Fruit fly (Drosophila melanogaster) whole organism, embryonic: ENCODE measurements around the gene Bicra.

Source experiments
- BEAF-32 ChIP-seq: fragments of 200-800 bp; sonication (Bioruptor generic); optimal IDR thresholded peaks from 3 replicates; lab custom pipeline; 2017; ENCODE audit warnings: missing biosample characterization, missing genetic modification characterization, mild to moderate bottlenecking, moderate library complexity, missing genetic modification reagents
- CG10209 ChIP-seq: fragments of 200-800 bp; sonication (Bioruptor generic); optimal IDR thresholded peaks from 3 replicates; lab custom pipeline; 2017; ENCODE audit warnings: missing biosample characterization, mild to moderate bottlenecking, missing genetic modification characterization, missing genetic modification reagents
- CG10274 ChIP-seq: fragments of 200-800 bp; sonication (Bioruptor generic); optimal IDR thresholded peaks from 3 replicates; lab custom pipeline; 2017; ENCODE audit warnings: missing biosample characterization, mild to moderate bottlenecking, missing genetic modification characterization
- CG11695 ChIP-seq: fragments of 200-800 bp; sonication (Bioruptor generic); IDR thresholded peaks from 3 replicates; pipeline ENCODE4 v1.3.6; 2022; ENCODE audit warnings: missing biosample characterization, missing genetic modification characterization
- CG12155 ChIP-seq: fragments of 200-800 bp; sonication (Bioruptor generic); optimal IDR thresholded peaks from 3 replicates; lab custom pipeline; 2016; ENCODE audit warnings: missing biosample characterization, missing genetic modification characterization
- CG12219 ChIP-seq: fragments of 200-800 bp; sonication (Bioruptor generic); optimal IDR thresholded peaks from 3 replicates; lab custom pipeline; 2018; ENCODE audit warnings: missing biosample characterization, mild to moderate bottlenecking, missing genetic modification characterization
- CG12942 ChIP-seq: fragments of 200-800 bp; sonication (Bioruptor generic); optimal IDR thresholded peaks from 3 replicates; lab custom pipeline; 2016; ENCODE audit warnings: missing biosample characterization, missing genetic modification characterization
- CG17186 ChIP-seq: fragments of 200-800 bp; sonication (Bioruptor generic); optimal IDR thresholded peaks from 3 replicates; lab custom pipeline; 2017; ENCODE audit warnings: missing biosample characterization, missing genetic modification reagents, missing genetic modification characterization
- CG17385 ChIP-seq: fragments of 200-800 bp; sonication (Bioruptor generic); optimal IDR thresholded peaks from 3 replicates; lab custom pipeline; 2018; ENCODE audit warnings: missing biosample characterization, mild to moderate bottlenecking, missing genetic modification characterization
- CG18619 ChIP-seq: fragments of 200-800 bp; sonication (Bioruptor generic); optimal IDR thresholded peaks from 3 replicates; lab custom pipeline; 2017; ENCODE audit warnings: missing biosample characterization, mild to moderate bottlenecking, missing genetic modification characterization
- CG2120 ChIP-seq: fragments of 200-800 bp; sonication (Bioruptor generic); optimal IDR thresholded peaks from 3 replicates; lab custom pipeline; 2016; ENCODE audit warnings: missing biosample characterization, missing genetic modification characterization
- CG2712 ChIP-seq: fragments of 200-800 bp; optimal IDR thresholded peaks from 3 replicates; lab custom pipeline; 2019; ENCODE audit warnings: missing biosample characterization, mild to moderate bottlenecking, missing genetic modification characterization, moderate library complexity
- CG3163 ChIP-seq: fragments of 200-800 bp; sonication (Bioruptor generic); optimal IDR thresholded peaks from 3 replicates; lab custom pipeline; 2016; ENCODE audit warnings: missing biosample characterization, missing genetic modification characterization
- CG34224 ChIP-seq: fragments of 200-800 bp; sonication (Bioruptor generic); IDR thresholded peaks from 3 replicates; pipeline ENCODE4 v1.3.6; 2022; ENCODE audit warnings: missing biosample characterization, missing genetic modification characterization; ENCODE audit not compliant: partially characterized antibody
- CG3726 ChIP-seq: fragments of 200-800 bp; sonication (Bioruptor generic); IDR thresholded peaks from 3 replicates; pipeline ENCODE4, ENCODE4 v1.3.6; 2022; ENCODE audit warnings: missing biosample characterization, missing genetic modification characterization
- CG6654 ChIP-seq: fragments of 200-800 bp; sonication (Bioruptor generic); optimal IDR thresholded peaks from 2 replicates; lab custom pipeline; 2017; ENCODE audit warnings: missing biosample characterization, mild to moderate bottlenecking, missing genetic modification characterization
- CG8944 ChIP-seq: fragments of 200-800 bp; sonication (Bioruptor generic); optimal IDR thresholded peaks from 3 replicates; lab custom pipeline; 2016; ENCODE audit warnings: missing biosample characterization, missing genetic modification characterization
- CG9215 ChIP-seq: fragments of 200-800 bp; sonication (Bioruptor generic); IDR thresholded peaks from 2 replicates; pipeline ENCODE4 v1.3.6; 2022; ENCODE audit warnings: missing biosample characterization, missing genetic modification characterization
- CG9437 ChIP-seq: fragments of 200-800 bp; sonication (Bioruptor generic); optimal IDR thresholded peaks from 2 replicates; lab custom pipeline; 2018; ENCODE audit warnings: missing biosample characterization, mild to moderate bottlenecking, missing genetic modification characterization
- CG9817 ChIP-seq: fragments of 200-800 bp; sonication (Bioruptor generic); optimal IDR thresholded peaks from 2 replicates; lab custom pipeline; 2018; ENCODE audit warnings: missing biosample characterization, mild to moderate bottlenecking, missing genetic modification characterization, moderate library complexity
- D ChIP-seq, 2 experiments: fragments of 200-800 bp in 1 of 2; fragments of >200 bp in 1 of 2; sonication (Bioruptor generic) in 1 of 2; optimal IDR thresholded peaks; 2 replicates in 1 of 2; 3 replicates in 1 of 2; lab custom pipeline; 2017; ENCODE audit warnings: mild to moderate bottlenecking in 1 of 2, missing biosample characterization in 1 of 2, missing genetic modification characterization in 1 of 2, missing genetic modification reagents in 1 of 2
- Dfd ChIP-seq, 2 experiments: fragments of >200 bp; optimal IDR thresholded peaks; 2 replicates each; lab custom pipeline; 2017; ENCODE audit warnings: missing biosample characterization in 2 of 2, missing genetic modification characterization in 2 of 2
- Dll ChIP-seq: fragments of 200-800 bp; sonication (Bioruptor generic); IDR thresholded peaks from 4 replicates; pipeline ENCODE4 v1.3.6; 2022; ENCODE audit warnings: missing biosample characterization, missing genetic modification characterization; ENCODE audit not compliant: partially characterized antibody
- Dref ChIP-seq: fragments of 200-800 bp; sonication (Bioruptor generic); IDR thresholded peaks from 2 replicates; pipeline ENCODE4 v1.3.6; 2022; ENCODE audit warnings: missing biosample characterization, missing genetic modification characterization
- E2f2 ChIP-seq: fragments of 200-800 bp; sonication (Bioruptor generic); IDR thresholded peaks from 2 replicates; pipeline ENCODE4 v1.3.6; 2022; ENCODE audit warnings: missing biosample characterization, missing genetic modification characterization
- HHEX ChIP-seq: fragments of 200-800 bp; sonication (Bioruptor generic); optimal IDR thresholded peaks from 3 replicates; lab custom pipeline; 2017; ENCODE audit warnings: missing biosample characterization, mild to moderate bottlenecking, missing genetic modification characterization, missing genetic modification reagents
- HLH54F ChIP-seq: fragments of 200-800 bp; sonication (Bioruptor generic); optimal IDR thresholded peaks from 3 replicates; lab custom pipeline; 2016; ENCODE audit warnings: missing biosample characterization, missing genetic modification characterization
- Max ChIP-seq: fragments of 200-800 bp; sonication (Bioruptor generic); optimal IDR thresholded peaks from 2 replicates; lab custom pipeline; 2016; ENCODE audit warnings: missing biosample characterization, mild to moderate bottlenecking, missing genetic modification characterization
- Ravus ChIP-seq: fragments of 200-800 bp; sonication (Bioruptor generic); IDR thresholded peaks from 2 replicates; pipeline ENCODE4 v1.3.6; 2022; ENCODE audit warnings: missing biosample characterization, missing genetic modification characterization
- Ssrp ChIP-seq: fragments of 200-800 bp; sonication (Bioruptor generic); optimal IDR thresholded peaks from 2 replicates; lab custom pipeline; 2018; ENCODE audit warnings: missing biosample characterization, mild to moderate bottlenecking, missing genetic modification characterization, moderate library complexity
- bbx ChIP-seq: fragments of 200-800 bp; sonication (Bioruptor generic); IDR thresholded peaks from 2 replicates; pipeline ENCODE4 v1.3.6; 2022; ENCODE audit warnings: missing biosample characterization, missing genetic modification characterization; ENCODE audit not compliant: partially characterized antibody
- dysf ChIP-seq: fragments of 200-800 bp; sonication (Bioruptor generic); IDR thresholded peaks from 3 replicates; pipeline ENCODE4 v1.3.6; 2022; ENCODE audit warnings: missing biosample characterization, missing genetic modification characterization
- grau ChIP-seq: fragments of 200-800 bp; optimal IDR thresholded peaks from 3 replicates; lab custom pipeline; 2019; ENCODE audit warnings: missing biosample characterization, mild to moderate bottlenecking, missing genetic modification characterization, moderate library complexity
- ken ChIP-seq: fragments of 200-800 bp; sonication (Bioruptor generic); IDR thresholded peaks from 3 replicates; pipeline ENCODE4 v1.3.6; 2022; ENCODE audit warnings: missing biosample characterization, missing genetic modification characterization
- org-1 ChIP-seq: fragments of 200-800 bp; sonication (Bioruptor generic); optimal IDR thresholded peaks from 2 replicates; lab custom pipeline; 2017; ENCODE audit warnings: missing biosample characterization, missing genetic modification characterization
- prd ChIP-seq, 3 experiments: fragments of >200 bp in 2 of 3; fragments of 200-800 bp in 1 of 3; sonication (Bioruptor generic) in 1 of 3; optimal IDR thresholded peaks in 2 of 3; IDR thresholded peaks in 1 of 3; 2 replicates in 2 of 3; 3 replicates in 1 of 3; pipeline versions ENCODE4 v1.3.6 to Lab custom; 2017 to 2022; ENCODE audit warnings: missing biosample characterization in 1 of 3, missing genetic modification characterization in 1 of 3
- pzg ChIP-seq: fragments of 200-800 bp; sonication (Bioruptor generic); optimal IDR thresholded peaks from 3 replicates; lab custom pipeline; 2018; ENCODE audit warnings: missing biosample characterization, mild to moderate bottlenecking, missing genetic modification characterization, moderate library complexity
- salm ChIP-seq: fragments of 200-800 bp; sonication (Bioruptor generic); optimal IDR thresholded peaks from 2 replicates; lab custom pipeline; 2018; ENCODE audit warnings: missing biosample characterization, mild to moderate bottlenecking, missing genetic modification characterization
- slbo ChIP-seq: fragments of 200-800 bp; sonication (Bioruptor generic); IDR thresholded peaks from 2 replicates; pipeline ENCODE4 v1.3.6; 2022; ENCODE audit warnings: missing biosample characterization, missing genetic modification characterization
- slou ChIP-seq: fragments of 200-800 bp; sonication (Bioruptor generic); optimal IDR thresholded peaks from 3 replicates; lab custom pipeline; 2016; ENCODE audit warnings: missing biosample characterization, missing genetic modification characterization
- stc ChIP-seq: fragments of 200-800 bp; sonication (Bioruptor generic); IDR thresholded peaks from 2 replicates; pipeline ENCODE4 v1.3.6; 2022; ENCODE audit warnings: missing biosample characterization, missing genetic modification characterization
- stwl ChIP-seq: fragments of 200-800 bp; sonication (Bioruptor generic); optimal IDR thresholded peaks from 3 replicates; lab custom pipeline; 2018; ENCODE audit warnings: missing biosample characterization, mild to moderate bottlenecking, missing genetic modification characterization, moderate library complexity
- tap ChIP-seq: fragments of 200-800 bp; optimal IDR thresholded peaks from 3 replicates; lab custom pipeline; 2019; ENCODE audit warnings: missing biosample characterization, mild to moderate bottlenecking, missing genetic modification characterization, moderate library complexity
- ttk ChIP-seq: fragments of 200-800 bp; sonication (Bioruptor generic); IDR thresholded peaks from 2 replicates; pipeline ENCODE4 v2.1.2; 2022; ENCODE audit warnings: missing biosample characterization, missing genetic modification characterization
- vvl ChIP-seq: fragments of 200-800 bp; sonication (Bioruptor generic); IDR thresholded peaks from 2 replicates; pipeline ENCODE4 v1.3.6; 2022; ENCODE audit warnings: missing biosample characterization, missing genetic modification characterization
- zen2 ChIP-seq: fragments of 200-800 bp; sonication (Bioruptor generic); IDR thresholded peaks from 3 replicates; pipeline ENCODE4 v1.3.6; 2022; ENCODE audit warnings: missing biosample characterization, missing genetic modification characterization; ENCODE audit not compliant: partially characterized antibody

Gene Bicra

dm6 chr3R:29040526-29041195 lies 22.2 kb upstream of the Bicra start (continued):
- TF ChIP-seq ken (GFP tag; lab: Robert Waterston, UW): 0 out of 3 replicates have a peak, but pooled peaks have one; percentile 4
- TF ChIP-seq CG10209 (GFP tag; lab: Kevin White, UChicago): peak; percentile 69
- TF ChIP-seq CG2120 (GFP tag; lab: Kevin White, UChicago): peak; percentile 52
- peak; percentile 28 for TF ChIP-seq salm (tag; lab: Kevin White, UChicago)
- peak; percentile 75 for TF ChIP-seq CG17385 (GFP tag; lab: Kevin White, UChicago)
- TF ChIP-seq ttk (GFP tag; lab: Robert Waterston, UW): peak; percentile 47; the same call in 1 of the 2 replicates
- peak; percentile 64 for TF ChIP-seq HHEX (GFP tag; lab: Kevin White, UChicago)
- no peak for TF ChIP-seq prd (optimal IDR thresholded peaks at IDR 0.05; lab: Kevin White, UChicago)
- peak; percentile 42; the same call in 1 of the 3 replicates for TF ChIP-seq prd (GFP tag; IDR thresholded peaks at IDR 0.05; lab: Robert Waterston, UW)
- TF ChIP-seq D (optimal IDR thresholded peaks at IDR 0.05; lab: Kevin White, UChicago): no peak
- peak; percentile 45 for TF ChIP-seq D (GFP tag; optimal IDR thresholded peaks at IDR 0.05; lab: Kevin White, UChicago)
- TF ChIP-seq CG3163: no peak
- TF ChIP-seq stc (GFP tag; lab: Robert Waterston, UW): peak; percentile 57
- peak; percentile 76 for TF ChIP-seq CG2712 (tag; lab: Kevin White, UChicago)
- TF ChIP-seq E2f2: peak; percentile 26; the same call in 1 of the 2 replicates
- no peak for TF ChIP-seq CG8944 (GFP tag; lab: Kevin White, UChicago)
- peak; percentile 31 for TF ChIP-seq slou (GFP tag; lab: Kevin White, UChicago)
- TF ChIP-seq slbo (GFP tag; lab: Robert Waterston, UW): peak; percentile 46
- peak; percentile 82 for TF ChIP-seq grau (tag; lab: Kevin White, UChicago)
- peak; percentile 46 for TF ChIP-seq CG12219
- peak; percentile 39 for TF ChIP-seq CG12155
- peak; percentile 15 for TF ChIP-seq CG10274
- TF ChIP-seq zen2: no peak
- TF ChIP-seq Max: peak; percentile 22
- peak; percentile 59 for TF ChIP-seq CG18619 (GFP tag; lab: Kevin White, UChicago)
- TF ChIP-seq CG9215 (GFP tag; lab: Robert Waterston, UW): 0 out of 2 replicates have a peak, but pooled peaks have one; percentile 14
- peak; percentile 49 for TF ChIP-seq CG12942
- TF ChIP-seq CG17186 (GFP tag; lab: Kevin White, UChicago): no peak
- TF ChIP-seq CG3726 (GFP tag; lab: Robert Waterston, UW): 0 out of 3 replicates have a peak, but pooled peaks have one; percentile 49
- peak; percentile 47; the same call in 1 of the 2 replicates for TF ChIP-seq vvl
- peak; percentile 86 for TF ChIP-seq CG11695 (GFP tag; lab: Robert Waterston, UW)
- TF ChIP-seq org-1 (GFP tag; lab: Kevin White, UChicago): peak; percentile 72
- peak; percentile 68; the same call in 2 of the 3 replicates for TF ChIP-seq dysf
- TF ChIP-seq Dfd (GFP tag; optimal IDR thresholded peaks at IDR 0.05; lab: Kevin White, UChicago): peak in 1 of 2 experiments; percentile 35
- peak; percentile 67 for TF ChIP-seq CG9817 (tag; lab: Kevin White, UChicago)
- peak; percentile 42 for TF ChIP-seq CG6654 (GFP tag; lab: Kevin White, UChicago)
- TF ChIP-seq tap (tag; lab: Kevin White, UChicago): peak; percentile 71
- TF ChIP-seq HLH54F (GFP tag; lab: Kevin White, UChicago): no peak

- 0 out of 3 replicates have a peak, but pooled peaks have one; percentile 4 for TF ChIP-seq zen2
- peak; percentile 14 for TF ChIP-seq pzg (GFP tag; lab: Kevin White, UChicago)
- TF ChIP-seq BEAF-32 (GFP tag; lab: Kevin White, UChicago): peak; percentile 29
- TF ChIP-seq stwl (tag; lab: Kevin White, UChicago): peak; percentile 4
- TF ChIP-seq Ravus (GFP tag; lab: Robert Waterston, UW): no peak
- TF ChIP-seq Dll (GFP tag; lab: Robert Waterston, UW): peak; percentile 49; the same call in 1 of the 4 replicates
- TF ChIP-seq Ssrp (tag; lab: Kevin White, UChicago): no peak
- TF ChIP-seq CG9437 (GFP tag; lab: Kevin White, UChicago): no peak
- peak; percentile 16; the same call in 1 of the 2 replicates for TF ChIP-seq E2f2
- peak; percentile 48; the same call in 1 of the 2 replicates for TF ChIP-seq bbx (GFP tag; lab: Robert Waterston, UW)
- TF ChIP-seq Dref (GFP tag; lab: Robert Waterston, UW): peak; percentile 49
- peak; percentile 93 for TF ChIP-seq CG17385 (GFP tag; lab: Kevin White, UChicago)
- peak; percentile 56; the same call in 1 of the 3 replicates for TF ChIP-seq CG34224
Observed at dm6 chr3R:29049055-29049722, 13.7 kb upstream of the Bicra start, which contains the start of gene CG11837. Gene CG11837, plus strand, starts transcription at chr3R:29049493.
